Fruit fly (Drosophila melanogaster) S2 (cell line): ENCODE measurements around the gene CG15169.

Experiments used
- CG8478 ChIP-seq: fragments of >200 bp; optimal IDR thresholded peaks from 2 replicates; lab custom pipeline; 2018
- CTCF ChIP-seq, 2 experiments: fragments of >200 bp; optimal IDR thresholded peaks; 2 replicates each; lab custom pipeline; 2018

Gene CG15169

DNA sequence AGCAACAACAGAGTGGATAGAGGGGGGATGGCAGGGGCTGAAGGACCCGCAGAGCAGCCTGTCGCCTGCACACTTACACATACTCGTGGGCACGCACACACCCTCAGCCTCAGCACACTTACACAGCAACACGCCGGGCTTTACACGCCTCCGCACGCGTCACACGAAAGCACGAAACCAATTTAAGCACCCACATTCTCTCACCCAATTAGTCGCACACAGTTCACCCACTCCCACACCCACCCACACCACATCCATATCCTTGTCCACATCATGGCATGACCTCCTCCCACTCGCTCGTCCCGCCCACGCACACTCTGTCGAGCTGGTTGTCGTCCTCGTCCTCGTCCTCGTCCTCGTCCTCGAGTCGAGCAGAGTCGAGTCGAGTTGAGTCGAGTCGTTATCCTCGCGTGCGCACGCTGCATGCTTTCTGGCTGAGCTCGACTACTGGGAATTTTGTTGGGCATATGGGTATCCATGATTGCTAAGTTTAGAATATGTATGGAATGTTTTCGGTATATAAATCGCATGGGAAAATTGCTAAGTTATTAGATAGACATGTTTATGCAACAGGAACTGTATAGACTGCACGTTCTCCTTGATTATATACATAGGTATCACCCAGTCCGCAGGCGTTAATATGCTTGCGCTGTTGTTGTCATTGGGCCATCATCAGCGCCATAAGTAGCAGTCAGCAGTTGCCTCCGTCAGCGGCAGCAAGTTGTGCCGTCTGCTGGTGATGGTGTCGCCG, 21.2 kb downstream of the CG15169 start:
- TF ChIP-seq CTCF (optimal IDR thresholded peaks at IDR 0.05; lab: Kevin White, UChicago) (no peak), CG8478 (no peak)

- no peak for TF ChIP-seq CG8478
- TF ChIP-seq CTCF (optimal IDR thresholded peaks at IDR 0.05; lab: Kevin White, UChicago) = no peak
Observed at dm6 chr2L:19012776-19013328, 22.0 kb downstream of the CG15169 start.

DNA sequence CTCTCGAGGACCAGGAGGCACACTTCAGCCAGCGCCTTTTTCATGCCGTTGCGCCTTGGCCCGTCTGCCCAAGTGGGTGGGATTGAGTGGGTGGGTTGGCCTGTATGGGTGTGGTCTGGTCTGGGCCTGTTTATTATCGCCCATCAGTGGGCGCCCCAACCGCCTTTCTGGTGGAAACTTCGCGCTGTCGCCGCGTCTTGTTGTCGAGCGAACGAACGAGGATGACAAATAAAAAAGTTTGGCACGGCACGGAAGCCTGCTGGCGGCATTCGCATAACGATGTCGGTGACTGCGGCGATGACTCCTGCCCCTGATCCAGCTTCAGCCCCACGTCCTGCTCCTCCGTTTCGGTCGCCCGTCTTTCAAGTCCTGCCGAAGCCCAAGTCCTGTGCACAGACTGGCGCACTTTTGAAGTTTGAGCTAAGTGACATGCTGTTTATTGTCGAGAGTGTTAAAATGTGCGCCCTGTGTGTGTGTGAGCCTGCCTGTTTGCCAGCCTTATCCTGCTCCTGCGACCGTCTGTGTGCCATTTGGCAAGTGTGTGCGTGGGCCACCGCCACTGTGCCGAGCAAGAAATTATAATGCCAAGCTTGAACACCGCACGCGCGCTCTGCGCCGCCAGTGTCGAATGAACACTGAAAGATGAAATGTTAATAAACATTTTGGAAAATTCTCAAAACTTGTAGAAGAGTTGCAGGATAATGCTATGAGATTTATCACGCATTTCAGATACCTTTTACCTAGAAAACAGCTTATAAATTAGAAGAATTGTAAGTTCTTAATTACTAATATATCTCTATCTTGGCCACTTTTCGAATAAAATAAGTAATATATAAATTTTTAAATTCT, 23.4 kb downstream of the CG15169 start:
- no peak for TF ChIP-seq CG8478
- TF ChIP-seq CTCF (optimal IDR thresholded peaks at IDR 0.05; lab: Kevin White, UChicago) = no peak

DNA sequence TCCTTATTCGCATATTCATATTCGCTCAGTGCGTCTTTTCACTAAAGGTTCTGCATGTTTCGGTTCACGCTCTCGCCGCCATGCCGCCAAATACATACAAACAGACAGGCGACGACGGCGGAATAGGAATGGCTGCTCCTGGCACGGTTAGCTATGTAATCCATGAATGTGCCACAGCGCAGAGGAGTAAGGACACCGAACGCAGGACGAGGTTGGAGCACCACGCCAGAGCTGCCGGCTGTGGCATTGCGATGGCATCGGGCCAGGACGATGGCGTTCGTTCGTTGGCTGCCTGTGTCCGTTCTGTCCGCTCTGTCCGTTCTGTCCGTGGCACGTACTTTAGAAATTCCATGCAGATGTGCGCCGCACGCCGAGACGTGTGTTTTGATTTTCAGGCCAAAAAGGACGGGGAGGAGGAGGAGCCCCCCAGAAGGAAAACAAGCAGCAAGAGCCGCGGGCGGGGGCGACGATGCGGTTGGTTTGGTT, 24.1 kb downstream of the CG15169 start:
- TF ChIP-seq CTCF (optimal IDR thresholded peaks at IDR 0.05; lab: Kevin White, UChicago) (no peak), CG8478 (no peak)

dm6 chr2L:19015628-19016027, 24.8 kb downstream of the CG15169 start:
- no peak for TF ChIP-seq CG8478
- no peak for TF ChIP-seq CTCF (optimal IDR thresholded peaks at IDR 0.05; lab: Kevin White, UChicago)

- TF ChIP-seq CG8478 = no peak
- TF ChIP-seq CTCF (optimal IDR thresholded peaks at IDR 0.05; lab: Kevin White, UChicago) = no peak
Observed at dm6 chr2L:19017060-19017459, 26.2 kb downstream of the CG15169 start.

dm6 chr2L:19018266-19018665, 27.4 kb downstream of the CG15169 start:
- TF ChIP-seq CTCF (optimal IDR thresholded peaks at IDR 0.05; lab: Kevin White, UChicago) = no peak
- TF ChIP-seq CG8478 = no peak

DNA sequence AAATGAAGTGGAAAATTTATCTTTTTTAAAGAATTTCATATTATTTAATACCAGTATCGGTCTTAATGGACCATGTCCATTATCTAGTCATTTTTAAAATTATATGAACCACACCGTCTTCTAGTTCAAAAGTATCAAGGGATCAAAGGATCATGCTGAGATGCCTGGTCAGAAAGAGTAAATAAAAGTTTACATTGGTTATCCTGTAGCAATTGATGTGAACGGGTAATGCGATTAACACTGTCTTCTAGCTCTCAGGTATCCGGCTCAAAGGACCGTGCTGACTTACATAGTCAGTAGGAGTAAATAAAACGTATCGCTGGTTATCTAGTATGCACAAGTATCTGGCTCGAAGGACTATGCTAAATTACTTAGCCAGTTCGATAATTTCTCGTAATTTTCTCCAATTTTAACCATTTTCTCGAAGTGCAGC, 28.4 kb downstream of the CG15169 start:
- TF ChIP-seq CTCF (optimal IDR thresholded peaks at IDR 0.05; lab: Kevin White, UChicago) = no peak
- no peak for TF ChIP-seq CG8478

DNA sequence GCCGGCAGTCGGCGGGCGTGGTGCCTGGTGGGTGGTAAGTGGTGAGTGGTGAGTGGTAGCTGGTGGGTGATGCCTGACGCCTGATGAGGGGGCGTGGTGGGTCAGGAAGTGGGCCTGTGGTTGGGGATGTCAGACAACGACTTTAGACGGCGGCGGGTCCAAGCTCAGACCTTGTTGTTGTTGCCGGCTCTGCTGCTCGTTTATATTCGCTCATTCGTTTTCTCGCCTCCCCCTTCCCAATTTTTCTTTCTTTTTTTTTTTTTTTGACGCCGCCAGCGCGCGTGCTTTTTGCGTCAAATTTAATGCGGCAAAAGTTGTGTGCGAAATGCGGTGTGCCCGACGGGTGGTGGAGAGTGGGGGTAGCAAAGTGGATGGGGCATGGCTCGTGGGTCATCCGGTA, 28.8 kb downstream of the CG15169 start:
- TF ChIP-seq CTCF (optimal IDR thresholded peaks at IDR 0.05; lab: Kevin White, UChicago) (no peak), CG8478 (no peak)

DNA sequence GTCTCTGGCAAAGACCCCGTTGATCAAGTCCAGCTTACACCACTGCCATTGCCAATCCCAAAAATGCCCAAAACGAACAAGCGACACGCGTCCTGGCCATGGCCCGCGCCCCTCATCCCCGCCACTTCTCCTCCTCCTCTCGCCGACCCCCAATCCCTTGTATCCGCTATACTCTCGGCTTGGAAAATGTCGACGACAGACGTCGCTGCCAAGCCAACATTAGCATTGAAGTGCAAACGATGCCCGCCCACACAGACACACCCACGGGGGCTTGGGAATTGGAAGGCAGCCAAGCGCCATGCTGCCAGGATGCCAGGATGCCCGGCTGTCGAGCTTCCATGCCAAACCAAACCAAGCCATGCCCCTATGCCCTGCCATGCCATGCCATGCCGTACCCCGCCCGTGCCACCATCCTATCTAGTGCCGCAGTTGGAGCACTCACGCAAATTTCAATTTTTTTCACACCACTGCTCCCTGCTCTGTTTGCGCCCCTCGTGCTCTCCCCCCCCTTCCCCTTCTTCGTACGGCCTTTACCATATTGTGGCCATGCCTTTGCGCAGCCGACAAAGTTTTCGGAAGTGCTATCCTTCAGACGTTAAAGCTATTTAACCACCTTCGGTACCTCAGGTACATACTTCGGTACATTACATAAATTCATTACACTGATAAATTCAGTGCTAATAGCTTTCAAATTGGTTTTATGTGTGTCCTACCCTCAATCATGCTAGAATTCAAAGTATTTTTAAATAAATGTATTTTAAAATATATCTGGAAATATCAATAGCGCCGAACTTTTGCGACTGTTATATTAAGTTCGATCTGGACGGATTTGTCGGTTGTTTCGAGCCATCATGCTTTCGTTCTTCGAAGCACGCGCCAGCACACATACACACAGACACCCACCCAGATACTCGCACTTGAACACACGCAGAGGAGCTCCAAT, 30.7 kb downstream of the CG15169 start:
- no peak for TF ChIP-seq CG8478
- no peak for TF ChIP-seq CTCF (optimal IDR thresholded peaks at IDR 0.05; lab: Kevin White, UChicago)

DNA sequence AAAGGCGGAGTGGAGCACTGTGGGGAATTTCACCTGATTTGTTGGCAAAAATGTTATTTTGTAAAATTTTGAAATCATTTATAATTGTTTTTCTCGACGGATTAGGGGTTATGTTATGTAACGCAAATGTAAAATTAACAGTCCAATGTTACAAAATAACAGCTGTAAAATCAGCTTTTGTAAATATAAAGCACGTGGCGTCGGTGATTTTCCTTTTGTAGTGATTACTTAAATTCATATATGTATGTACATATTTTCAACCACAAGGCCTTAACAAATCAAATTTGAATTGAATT, 31.3 kb downstream of the CG15169 start, which contains the start of gene CG15172:
Gene CG15172, plus strand, starts transcription at position 197 of the 296 bp plus-strand sequence.
- no peak for TF ChIP-seq CTCF (optimal IDR thresholded peaks at IDR 0.05; lab: Kevin White, UChicago)
- no peak for TF ChIP-seq CG8478

DNA sequence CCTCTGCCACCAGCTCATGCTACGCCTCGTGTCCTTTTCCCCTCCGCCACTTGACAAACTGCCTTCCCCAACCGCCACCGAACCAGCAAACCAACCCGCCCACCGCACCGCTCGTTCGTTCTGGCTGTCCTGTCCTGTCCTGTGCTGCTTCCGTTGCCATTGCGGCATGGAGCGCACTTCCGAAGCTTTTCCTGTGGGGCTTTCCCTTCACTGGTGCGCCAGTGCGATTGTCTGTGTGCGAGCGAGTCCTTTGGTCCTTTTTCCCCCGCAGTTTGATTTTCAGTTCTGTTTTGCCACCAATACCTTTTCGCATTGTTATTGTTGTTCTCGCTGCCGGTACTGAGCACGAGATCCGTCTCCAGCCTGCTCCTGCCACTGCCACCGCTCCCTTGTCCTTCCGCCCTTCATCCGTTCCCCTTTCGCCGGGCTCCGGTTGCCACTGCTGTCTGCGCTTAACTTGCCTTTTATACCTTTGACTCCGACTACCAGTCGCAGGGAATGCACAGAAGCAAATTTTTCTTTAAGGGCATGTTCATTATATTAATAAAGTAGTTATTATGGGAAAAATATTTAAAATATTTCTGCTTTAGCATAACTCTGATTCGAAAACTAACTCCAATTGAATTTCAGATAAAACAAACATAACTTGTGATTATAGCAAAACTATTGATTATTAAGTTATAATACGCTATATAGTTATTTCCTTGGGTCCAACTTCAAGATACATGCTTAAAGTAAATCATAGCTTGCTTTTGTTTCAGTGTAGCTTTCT, 33.3 kb downstream of the CG15169 start:
- no peak for TF ChIP-seq CG8478
- no peak for TF ChIP-seq CTCF (optimal IDR thresholded peaks at IDR 0.05; lab: Kevin White, UChicago)

DNA sequence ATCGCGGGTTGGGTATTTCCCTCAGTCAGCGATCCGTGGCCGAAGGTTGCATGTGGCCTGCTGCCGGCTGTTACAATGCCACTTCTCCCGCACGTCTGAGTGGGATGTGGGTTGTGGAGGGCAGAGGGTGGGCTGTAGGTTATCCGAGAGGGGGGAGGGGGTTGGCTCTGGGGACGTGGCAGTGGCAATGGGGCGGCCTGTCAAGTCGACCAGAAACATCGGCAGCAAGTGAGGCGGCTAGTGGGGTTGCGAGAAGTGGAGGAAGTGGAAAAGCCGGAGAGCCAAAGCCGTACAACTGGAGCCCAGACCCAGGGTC, 33.9 kb downstream of the CG15169 start:
- TF ChIP-seq CTCF (optimal IDR thresholded peaks at IDR 0.05; lab: Kevin White, UChicago) = no peak
- no peak for TF ChIP-seq CG8478

- TF ChIP-seq CTCF (optimal IDR thresholded peaks at IDR 0.05; lab: Kevin White, UChicago) (no peak), CG8478 (no peak)
Observed at dm6 chr2L:19026491-19027197, 35.8 kb downstream of the CG15169 start.
